Worm (Caenorhabditis elegans): ENCODE results near the gene pap-3.

ce11 chrII:11810436-11810835, 5.9 kb downstream of the pap-3 start, which contains the start of gene F43G6.7:
- TF ChIP-seq unc-62 (GFP tag; optimal IDR thresholded peaks at IDR 0.05) (no peak), nhr-28 (tag; optimal IDR thresholded peaks at IDR 0.05) (no peak), unc-39 (tag; optimal IDR thresholded peaks at IDR 0.05) (no peak), nhr-237 (tag; optimal IDR thresholded peaks at IDR 0.05) (no peak), ces-1 (GFP tag; optimal IDR thresholded peaks at IDR 0.05) (no peak), elt-3 (tag; optimal IDR thresholded peaks at IDR 0.05) (no peak), snpc-4 (tag; optimal IDR thresholded peaks at IDR 0.05) (no peak), nhr-2 (tag; optimal IDR thresholded peaks at IDR 0.05) (no peak), mep-1 (tag; optimal IDR thresholded peaks at IDR 0.05) (no peak)
